Worm (Caenorhabditis elegans) whole organism, L3 larva: ENCODE results near the gene srt-56.

Source experiments
- R02D3.7 ChIP-seq: fragments of 150-350 bp; optimal IDR thresholded peaks from 2 replicates; lab custom pipeline; 2014; ENCODE audit warnings: missing biosample characterization, missing genetic modification characterization
- ZK546.5 ChIP-seq: sonication (generic microtip); optimal IDR thresholded peaks from 2 replicates; lab custom pipeline; 2017; ENCODE audit warnings: missing biosample characterization, missing genetic modification characterization
- aly-2 ChIP-seq: fragments of 150-350 bp; optimal IDR thresholded peaks from 2 replicates; lab custom pipeline; 2014; ENCODE audit warnings: missing biosample characterization, missing genetic modification characterization
- ceh-16 ChIP-seq: sonication (generic microtip); optimal IDR thresholded peaks from 2 replicates; lab custom pipeline; 2017; ENCODE audit warnings: missing biosample characterization, missing genetic modification characterization
- ceh-28 ChIP-seq: fragments of 150-350 bp; optimal IDR thresholded peaks from 2 replicates; lab custom pipeline; 2014; ENCODE audit warnings: missing biosample characterization, missing genetic modification reagents, missing genetic modification characterization
- ceh-82 ChIP-seq: fragments of 150-350 bp; optimal IDR thresholded peaks from 2 replicates; lab custom pipeline; 2014; ENCODE audit warnings: missing biosample characterization, missing genetic modification characterization
- ceh-9 ChIP-seq: sonication (generic microtip); optimal IDR thresholded peaks from 2 replicates; lab custom pipeline; 2018; ENCODE audit warnings: missing biosample characterization, missing genetic modification characterization
- daf-12 ChIP-seq: fragments of 150-350 bp; optimal IDR thresholded peaks from 2 replicates; lab custom pipeline; 2014; ENCODE audit warnings: missing biosample characterization, missing genetic modification reagents, missing genetic modification characterization
- egl-27 ChIP-seq: sonication (generic microtip); optimal IDR thresholded peaks from 4 replicates; lab custom pipeline; 2017; ENCODE audit warnings: missing biosample characterization, missing genetic modification reagents, missing genetic modification characterization
- egl-5 ChIP-seq: fragments of 150-350 bp; optimal IDR thresholded peaks from 2 replicates; lab custom pipeline; 2017; ENCODE audit warnings: missing biosample characterization, missing genetic modification reagents, missing genetic modification characterization, inconsistent platforms
- elt-2 ChIP-seq: sonication (generic microtip); optimal IDR thresholded peaks from 2 replicates; lab custom pipeline; 2016; ENCODE audit warnings: missing genetic modification reagents, mild to moderate bottlenecking, missing genetic modification characterization, missing compliant biosample characterization
- elt-3 ChIP-seq, 3 experiments: fragments of 150-350 bp in 1 of 3; sonication (generic microtip) in 2 of 3; optimal IDR thresholded peaks; 2 replicates in 2 of 3; 4 replicates in 1 of 3; lab custom pipeline; 2014 to 2017; ENCODE audit warnings: missing biosample characterization in 3 of 3, missing genetic modification characterization in 3 of 3
- eor-1 ChIP-seq, 2 experiments: fragments of 150-350 bp; optimal IDR thresholded peaks; 2 replicates each; lab custom pipeline; 2014 to 2018; ENCODE audit warnings: missing biosample characterization in 2 of 2, missing genetic modification characterization in 2 of 2
- fkh-10 ChIP-seq: sonication (generic microtip); optimal IDR thresholded peaks from 2 replicates; lab custom pipeline; 2017; ENCODE audit warnings: missing biosample characterization, missing genetic modification reagents, missing genetic modification characterization
- fos-1 ChIP-seq: fragments of 150-350 bp; optimal IDR thresholded peaks from 2 replicates; lab custom pipeline; 2014; ENCODE audit warnings: missing biosample characterization, missing genetic modification characterization
- hmg-11 ChIP-seq: sonication (generic microtip); optimal IDR thresholded peaks from 2 replicates; lab custom pipeline; 2016; ENCODE audit warnings: missing genetic modification characterization, missing compliant biosample characterization
- jun-1 ChIP-seq: fragments of 150-350 bp; optimal IDR thresholded peaks from 2 replicates; lab custom pipeline; 2014; ENCODE audit warnings: missing biosample characterization, missing genetic modification reagents, missing genetic modification characterization
- lin-15B ChIP-seq: fragments of 150-350 bp; optimal IDR thresholded peaks from 2 replicates; lab custom pipeline; 2014; ENCODE audit warnings: missing biosample characterization, missing genetic modification characterization
- lin-39 ChIP-seq: fragments of 150-350 bp; optimal IDR thresholded peaks from 2 replicates; lab custom pipeline; 2018; ENCODE audit warnings: missing biosample characterization, missing genetic modification reagents, missing genetic modification characterization
- lsy-12 ChIP-seq: sonication (generic microtip); optimal IDR thresholded peaks from 2 replicates; lab custom pipeline; 2016; ENCODE audit warnings: mild to moderate bottlenecking, missing genetic modification characterization, missing compliant biosample characterization
- mdl-1 ChIP-seq: fragments of 150-350 bp; optimal IDR thresholded peaks from 2 replicates; lab custom pipeline; 2014; ENCODE audit warnings: missing biosample characterization, missing genetic modification characterization
- mml-1 ChIP-seq: fragments of 150-350 bp; sonication (generic microtip); optimal IDR thresholded peaks from 3 replicates; lab custom pipeline; 2014; ENCODE audit warnings: missing biosample characterization, missing genetic modification characterization
- nhr-11 ChIP-seq: fragments of 150-350 bp; optimal IDR thresholded peaks from 2 replicates; lab custom pipeline; 2014; ENCODE audit warnings: missing biosample characterization, missing genetic modification characterization
- nhr-23 ChIP-seq: fragments of 150-350 bp; optimal IDR thresholded peaks from 2 replicates; lab custom pipeline; 2014; ENCODE audit warnings: missing biosample characterization, missing genetic modification reagents, missing genetic modification characterization
- nhr-237 ChIP-seq: fragments of 150-350 bp; optimal IDR thresholded peaks from 2 replicates; lab custom pipeline; 2014; ENCODE audit warnings: missing biosample characterization, missing genetic modification characterization
- nhr-28 ChIP-seq: fragments of 150-350 bp; optimal IDR thresholded peaks from 2 replicates; lab custom pipeline; 2014; ENCODE audit warnings: missing biosample characterization, missing genetic modification characterization
- nhr-43 ChIP-seq: sonication (generic microtip); optimal IDR thresholded peaks from 2 replicates; lab custom pipeline; 2016; ENCODE audit warnings: mild to moderate bottlenecking, missing genetic modification characterization, missing compliant biosample characterization; ENCODE audit not compliant: poor library complexity, severe bottlenecking
- nhr-67 ChIP-seq: fragments of 150-350 bp; optimal IDR thresholded peaks from 2 replicates; lab custom pipeline; 2014; ENCODE audit warnings: missing biosample characterization, missing genetic modification characterization
- nhr-76 ChIP-seq: fragments of 150-350 bp; sonication (generic microtip); optimal IDR thresholded peaks from 5 replicates; lab custom pipeline; 2014; ENCODE audit warnings: missing biosample characterization, missing genetic modification characterization
- nhr-77 ChIP-seq: fragments of 150-350 bp; optimal IDR thresholded peaks from 2 replicates; lab custom pipeline; 2014; ENCODE audit warnings: missing biosample characterization, missing genetic modification characterization
- pqm-1 ChIP-seq: fragments of 150-350 bp; optimal IDR thresholded peaks from 2 replicates; lab custom pipeline; 2017; ENCODE audit warnings: missing biosample characterization, missing genetic modification characterization, inconsistent platforms
- skn-1 ChIP-seq: fragments of 150-350 bp; optimal IDR thresholded peaks from 2 replicates; lab custom pipeline; 2014; ENCODE audit warnings: missing biosample characterization, missing genetic modification characterization
- snpc-4 ChIP-seq: fragments of 150-350 bp; optimal IDR thresholded peaks from 2 replicates; lab custom pipeline; 2014; ENCODE audit warnings: missing biosample characterization, missing genetic modification characterization
- tbx-2 ChIP-seq: sonication (generic microtip); optimal IDR thresholded peaks from 2 replicates; lab custom pipeline; 2016; ENCODE audit warnings: mild to moderate bottlenecking, missing genetic modification characterization, missing compliant biosample characterization
- unc-62 ChIP-seq: fragments of 150-350 bp; sonication (generic microtip); optimal IDR thresholded peaks from 4 replicates; lab custom pipeline; 2014; ENCODE audit warnings: missing biosample characterization, missing genetic modification reagents, missing genetic modification characterization
- zag-1 ChIP-seq: fragments of 150-350 bp; optimal IDR thresholded peaks from 2 replicates; lab custom pipeline; 2014; ENCODE audit warnings: missing biosample characterization, missing genetic modification characterization
- ztf-11 ChIP-seq: fragments of 150-350 bp; optimal IDR thresholded peaks from 2 replicates; lab custom pipeline; 2014; ENCODE audit warnings: missing biosample characterization, missing genetic modification characterization
- ztf-4 ChIP-seq: fragments of 150-350 bp; optimal IDR thresholded peaks from 2 replicates; lab custom pipeline; 2014; ENCODE audit warnings: missing biosample characterization, missing genetic modification characterization

The srt-56 gene

ce11 chrV:3163143-3163542 is 41.5 kb upstream of the srt-56 start:
- no peak for TF ChIP-seq mdl-1 (tag; lab: Kevin White, UChicago)
- TF ChIP-seq egl-5 (tag; lab: Kevin White, UChicago) = no peak
- TF ChIP-seq elt-3 (tag; optimal IDR thresholded peaks at IDR 0.05; lab: Kevin White, UChicago) = no peak
- no peak for TF ChIP-seq nhr-67 (tag; lab: Kevin White, UChicago)
- no peak for TF ChIP-seq daf-12 (tag; lab: Kevin White, UChicago)
- TF ChIP-seq lsy-12 (tag; lab: Kevin White, UChicago) = no peak
- no peak for TF ChIP-seq R02D3.7 (tag; lab: Kevin White, UChicago)
- TF ChIP-seq ceh-9 = no peak
- no peak for TF ChIP-seq tbx-2 (tag; lab: Kevin White, UChicago)
- TF ChIP-seq mml-1 = no peak
- no peak for TF ChIP-seq fkh-10 (GFP tag; lab: Kevin White, UChicago)
- TF ChIP-seq lin-39 (tag; lab: Kevin White, UChicago) = no peak
- no peak for TF ChIP-seq ceh-28 (tag; lab: Kevin White, UChicago)
- TF ChIP-seq ceh-82 (tag; lab: Kevin White, UChicago) = no peak
- no peak for TF ChIP-seq zag-1 (tag; lab: Kevin White, UChicago)
- TF ChIP-seq nhr-77 (tag; lab: Kevin White, UChicago) = no peak
- TF ChIP-seq elt-2 (tag; lab: Kevin White, UChicago) = no peak
- no peak for TF ChIP-seq nhr-237 (tag; lab: Kevin White, UChicago)

- no peak for TF ChIP-seq mml-1
- no peak for TF ChIP-seq jun-1 (tag; lab: Kevin White, UChicago)
- no peak for TF ChIP-seq nhr-76 (tag; lab: Kevin White, UChicago)
- TF ChIP-seq lin-15B (tag; lab: Kevin White, UChicago) = no peak
- TF ChIP-seq aly-2 (tag; lab: Kevin White, UChicago) = no peak
- no peak for TF ChIP-seq eor-1 (tag; optimal IDR thresholded peaks at IDR 0.05; lab: Kevin White, UChicago)
- no peak for TF ChIP-seq ztf-4
- TF ChIP-seq hmg-11 (tag; lab: Kevin White, UChicago) = no peak
- TF ChIP-seq nhr-28 (tag; lab: Kevin White, UChicago) = no peak
- no peak for TF ChIP-seq snpc-4 (tag; lab: Kevin White, UChicago)
- no peak for TF ChIP-seq lsy-12 (tag; lab: Kevin White, UChicago)
- no peak for TF ChIP-seq nhr-67 (tag; lab: Kevin White, UChicago)
- no peak for TF ChIP-seq egl-5 (tag; lab: Kevin White, UChicago)
Observed at ce11 chrV:3162299-3162698, 40.7 kb upstream of the srt-56 start.

ce11 chrV:3159252-3159651 is 37.6 kb upstream of the srt-56 start, which contains the start of gene C36C5.12:
Gene C36C5.12, minus strand, starts transcription at chrV:3159352.
- TF ChIP-seq nhr-76 (tag; lab: Kevin White, UChicago) (no peak), mdl-1 (tag; lab: Kevin White, UChicago) (no peak), unc-62 (GFP tag; lab: Kevin White, UChicago) (no peak), nhr-28 (tag; lab: Kevin White, UChicago) (no peak), ceh-9 (no peak), nhr-43 (tag; lab: Kevin White, UChicago) (no peak), ZK546.5 (no peak), egl-27 (tag; lab: Kevin White, UChicago) (no peak), lsy-12 (tag; lab: Kevin White, UChicago) (no peak), nhr-23 (tag; lab: Kevin White, UChicago) (no peak), nhr-11 (tag; lab: Kevin White, UChicago) (no peak), skn-1 (tag; lab: Kevin White, UChicago) (no peak), egl-5 (tag; lab: Kevin White, UChicago) (no peak), fos-1 (no peak), hmg-11 (tag; lab: Kevin White, UChicago) (no peak), pqm-1 (tag; lab: Kevin White, UChicago) (no peak), elt-2 (tag; lab: Kevin White, UChicago) (no peak), eor-1 (tag; optimal IDR thresholded peaks at IDR 0.05; lab: Kevin White, UChicago) (no peak)

DNA sequence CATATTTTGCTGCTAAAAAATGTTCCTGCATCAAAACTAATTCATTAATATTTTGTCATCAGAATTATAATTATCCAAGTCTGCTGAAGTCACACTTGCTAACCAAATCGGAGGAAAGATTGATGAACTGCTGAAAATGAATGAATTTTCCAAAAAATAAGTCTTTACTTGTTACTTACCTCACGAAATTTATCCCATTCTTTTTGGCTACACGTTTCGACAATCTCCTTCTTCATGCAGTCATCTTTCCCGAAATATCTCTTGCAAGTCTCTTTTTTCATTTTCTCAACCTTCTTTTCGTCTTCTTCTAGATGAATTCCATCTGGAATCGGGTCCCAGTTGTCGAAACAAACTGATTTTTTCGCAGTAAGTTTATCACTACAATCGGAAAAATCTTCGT is 36.7 kb upstream of the srt-56 start:
- no peak for TF ChIP-seq nhr-23 (tag; lab: Kevin White, UChicago)
- no peak for TF ChIP-seq egl-27 (tag; lab: Kevin White, UChicago)
- TF ChIP-seq ceh-82 (tag; lab: Kevin White, UChicago) = no peak
- TF ChIP-seq nhr-237 (tag; lab: Kevin White, UChicago) = no peak
- no peak for TF ChIP-seq ztf-11
- TF ChIP-seq fos-1 = no peak
- no peak for TF ChIP-seq ceh-9
- TF ChIP-seq ceh-16 (tag; lab: Kevin White, UChicago) = no peak
- no peak for TF ChIP-seq snpc-4 (tag; lab: Kevin White, UChicago)
- no peak for TF ChIP-seq nhr-43 (tag; lab: Kevin White, UChicago)
- no peak for TF ChIP-seq fkh-10 (GFP tag; lab: Kevin White, UChicago)
- no peak for TF ChIP-seq pqm-1 (tag; lab: Kevin White, UChicago)
- TF ChIP-seq tbx-2 (tag; lab: Kevin White, UChicago) = no peak
- no peak for TF ChIP-seq lsy-12 (tag; lab: Kevin White, UChicago)
- no peak for TF ChIP-seq nhr-77 (tag; lab: Kevin White, UChicago)
- TF ChIP-seq nhr-67 (tag; lab: Kevin White, UChicago) = no peak
